Worm (Caenorhabditis elegans) whole organism, L4 larva: ENCODE results near the gene C31E10.5.
A peak's percentile ranks its signal among the peaks of the same experiment; 100 is the strongest.
"Not testable (repeated sequence)": the region's sequence is repeated elsewhere in the genome, so short reads cannot be mapped to it uniquely, and the experiment has no call there.

Experiments used
- F26F4.8 ChIP-seq: fragments of 200-800 bp; sonication (Bioruptor generic); conservative IDR thresholded peaks from 2 replicates; pipeline ENCODE4 v1.3.6; 2022; ENCODE audit warnings: missing genetic modification characterization, missing compliant biosample characterization
- F49E8.2 ChIP-seq: sonication (generic microtip); optimal IDR thresholded peaks from 2 replicates; lab custom pipeline; 2016; ENCODE audit warnings: missing compliant biosample characterization, mild to moderate bottlenecking, missing genetic modification characterization, borderline replicate concordance
- T20F7.1 ChIP-seq: fragments of 200-800 bp; sonication (Bioruptor generic); optimal IDR thresholded peaks from 2 replicates; lab custom pipeline; 2018; ENCODE audit warnings: mild to moderate bottlenecking, missing genetic modification characterization, missing compliant biosample characterization
- T26A8.4 ChIP-seq: fragments of 200-800 bp; sonication (Bioruptor generic); IDR thresholded peaks from 2 replicates; pipeline ENCODE4 v1.3.6; 2022; ENCODE audit warnings: missing genetic modification characterization, missing compliant biosample characterization
- Y105C5A.15 ChIP-seq: fragments of 200-800 bp; sonication (Bioruptor generic); IDR thresholded peaks from 2 replicates; pipeline ENCODE4 v1.3.6; 2022; ENCODE audit warnings: missing genetic modification characterization, missing compliant biosample characterization
- Y48G9A.11 ChIP-seq: fragments of 200-800 bp; sonication (Bioruptor generic); IDR thresholded peaks from 2 replicates; pipeline ENCODE4 v1.3.6; 2022; ENCODE audit warnings: missing genetic modification reagents, missing genetic modification characterization, missing compliant biosample characterization
- Y5F2A.4 ChIP-seq: fragments of 200-800 bp; sonication (Bioruptor generic); optimal IDR thresholded peaks from 2 replicates; lab custom pipeline; 2018; ENCODE audit warnings: mild to moderate bottlenecking, missing genetic modification characterization, missing compliant biosample characterization
- ZK337.2 ChIP-seq: fragments of 200-800 bp; sonication (Bioruptor generic); IDR thresholded peaks from 2 replicates; pipeline ENCODE4 v1.3.6; 2022; ENCODE audit warnings: missing genetic modification reagents, missing genetic modification characterization, missing compliant biosample characterization
- aly-2 ChIP-seq: sonication (generic microtip); optimal IDR thresholded peaks from 2 replicates; lab custom pipeline; 2018; ENCODE audit warnings: missing biosample characterization, missing genetic modification characterization
- ama-1 ChIP-seq: fragments of 150-350 bp; optimal IDR thresholded peaks from 2 replicates; lab custom pipeline; 2014; ENCODE audit warnings: inconsistent platforms, mixed read lengths
- arid-1 ChIP-seq: fragments of 200-800 bp; sonication (Bioruptor generic); conservative IDR thresholded peaks from 2 replicates; pipeline ENCODE4 v1.3.6; 2022; ENCODE audit warnings: missing genetic modification reagents, missing genetic modification characterization, missing compliant biosample characterization
- ceh-20 ChIP-seq: fragments of 200-800 bp; sonication (Bioruptor generic); IDR thresholded peaks from 2 replicates; pipeline ENCODE4 v1.3.6; 2022; ENCODE audit warnings: missing genetic modification reagents, missing genetic modification characterization, missing compliant biosample characterization
- ceh-28 ChIP-seq: fragments of 150-350 bp; optimal IDR thresholded peaks from 2 replicates; lab custom pipeline; 2014; ENCODE audit warnings: missing biosample characterization, missing genetic modification reagents, missing genetic modification characterization
- ceh-62 ChIP-seq: sonication (generic microtip); optimal IDR thresholded peaks from 2 replicates; lab custom pipeline; 2017; ENCODE audit warnings: missing biosample characterization, missing genetic modification characterization
- ces-1 ChIP-seq: fragments of 150-350 bp; sonication (generic microtip); optimal IDR thresholded peaks from 4 replicates; lab custom pipeline; 2014; ENCODE audit warnings: missing biosample characterization, missing genetic modification reagents, missing genetic modification characterization
- ctbp-1 ChIP-seq: fragments of 200-800 bp; sonication (Bioruptor generic); IDR thresholded peaks from 2 replicates; pipeline ENCODE4 v1.3.6; 2022; ENCODE audit warnings: missing genetic modification reagents, missing genetic modification characterization, missing compliant biosample characterization
- daf-12 ChIP-seq: fragments of 150-350 bp; optimal IDR thresholded peaks from 2 replicates; lab custom pipeline; 2014; ENCODE audit warnings: missing biosample characterization, missing genetic modification reagents, missing genetic modification characterization
- dve-1 ChIP-seq: sonication (generic microtip); optimal IDR thresholded peaks from 2 replicates; lab custom pipeline; 2017; ENCODE audit warnings: antibody characterized with exemption, mild to moderate bottlenecking, missing genetic modification characterization, missing compliant biosample characterization; ENCODE audit not compliant: insufficient read depth
- egl-43 ChIP-seq: fragments of 200-800 bp; sonication (Bioruptor generic); IDR thresholded peaks from 2 replicates; pipeline ENCODE4 v1.3.6; 2022; ENCODE audit warnings: missing genetic modification reagents, missing genetic modification characterization, missing compliant biosample characterization
- hlh-30 ChIP-seq: sonication (generic microtip); optimal IDR thresholded peaks from 2 replicates; lab custom pipeline; 2017; ENCODE audit warnings: antibody characterized with exemption, mild to moderate bottlenecking, missing genetic modification characterization, missing compliant biosample characterization; ENCODE audit not compliant: insufficient read depth
- jun-1 ChIP-seq: fragments of 150-350 bp; optimal IDR thresholded peaks from 2 replicates; lab custom pipeline; 2014; ENCODE audit warnings: missing biosample characterization, missing genetic modification reagents, missing genetic modification characterization
- lim-7 ChIP-seq: fragments of 200-800 bp; sonication (Bioruptor generic); IDR thresholded peaks from 2 replicates; pipeline ENCODE4 v1.3.6; 2022; ENCODE audit warnings: missing genetic modification characterization, missing compliant biosample characterization
- lin-1 ChIP-seq: fragments of 200-800 bp; sonication (Bioruptor generic); IDR thresholded peaks from 2 replicates; pipeline ENCODE4 v1.3.6; 2022; ENCODE audit warnings: missing genetic modification reagents, missing genetic modification characterization, missing compliant biosample characterization
- lin-29 ChIP-seq: fragments of 200-800 bp; sonication (Bioruptor generic); IDR thresholded peaks from 2 replicates; pipeline ENCODE4 v1.3.6; 2022; ENCODE audit warnings: missing genetic modification reagents, missing genetic modification characterization, missing compliant biosample characterization
- lin-38 ChIP-seq: fragments of 200-800 bp; sonication (Bioruptor generic); IDR thresholded peaks from 2 replicates; pipeline ENCODE4 v1.3.6; 2022; ENCODE audit warnings: missing genetic modification reagents, missing genetic modification characterization, missing compliant biosample characterization
- lir-3 ChIP-seq: sonication (generic microtip); optimal IDR thresholded peaks from 2 replicates; lab custom pipeline; 2016; ENCODE audit warnings: mild to moderate bottlenecking, missing genetic modification characterization, missing compliant biosample characterization
- madf-5 ChIP-seq, 2 experiments: fragments of 200-800 bp; sonication (Bioruptor generic); IDR thresholded peaks; 2 replicates each; pipeline ENCODE4 v1.3.6; 2022; ENCODE audit warnings: missing compliant biosample characterization in 2 of 2, missing genetic modification characterization in 2 of 2
- mdt-29 ChIP-seq: fragments of 200-800 bp; sonication (Bioruptor generic); IDR thresholded peaks from 2 replicates; pipeline ENCODE4 v1.3.6; 2022; ENCODE audit warnings: missing genetic modification reagents, missing genetic modification characterization, missing compliant biosample characterization
- mes-2 ChIP-seq: sonication (generic microtip); optimal IDR thresholded peaks from 2 replicates; lab custom pipeline; 2016; ENCODE audit warnings: missing genotype, mild to moderate bottlenecking, missing genetic modification characterization, missing compliant biosample characterization; ENCODE audit not compliant: poor library complexity, severe bottlenecking
- mxl-2 ChIP-seq: fragments of 200-800 bp; sonication (Bioruptor generic); conservative IDR thresholded peaks from 2 replicates; pipeline ENCODE4 v1.3.6; 2022; ENCODE audit warnings: missing genetic modification reagents, missing genetic modification characterization, missing compliant biosample characterization
- nhr-10 ChIP-seq: fragments of 150-350 bp; optimal IDR thresholded peaks from 2 replicates; lab custom pipeline; 2014; ENCODE audit warnings: missing biosample characterization, missing genetic modification characterization
- nhr-102 ChIP-seq: sonication (generic microtip); optimal IDR thresholded peaks from 2 replicates; lab custom pipeline; 2016; ENCODE audit warnings: mild to moderate bottlenecking, missing genetic modification characterization, moderate library complexity, missing compliant biosample characterization
- nhr-11 ChIP-seq: fragments of 150-350 bp; optimal IDR thresholded peaks from 2 replicates; lab custom pipeline; 2014; ENCODE audit warnings: missing biosample characterization, missing genetic modification characterization
- nhr-25 ChIP-seq: sonication (generic microtip); optimal IDR thresholded peaks from 2 replicates; lab custom pipeline; 2017; ENCODE audit warnings: missing genetic modification characterization, mild to moderate bottlenecking, missing compliant biosample characterization, antibody characterized with exemption, moderate library complexity, borderline replicate concordance; ENCODE audit not compliant: insufficient read depth
- nhr-28 ChIP-seq: fragments of 150-350 bp; optimal IDR thresholded peaks from 2 replicates; lab custom pipeline; 2014; ENCODE audit warnings: missing biosample characterization, missing genetic modification characterization
- nhr-42 ChIP-seq: fragments of 200-800 bp; sonication (Bioruptor generic); IDR thresholded peaks from 2 replicates; pipeline ENCODE4 v1.3.6; 2022; ENCODE audit warnings: missing genetic modification characterization, missing compliant biosample characterization
- nhr-48 ChIP-seq: sonication (generic microtip); optimal IDR thresholded peaks from 2 replicates; lab custom pipeline; 2016; ENCODE audit warnings: mild to moderate bottlenecking, missing genetic modification characterization, missing compliant biosample characterization
- pha-4 ChIP-seq, 2 experiments: fragments of 150-350 bp in 1 of 2; fragments of 200-800 bp in 1 of 2; sonication (Bioruptor generic) in 1 of 2; IDR thresholded peaks in 1 of 2; optimal IDR thresholded peaks in 1 of 2; 2 replicates each; pipeline versions ENCODE4 v1.3.6 to Lab custom; 2014 to 2022; ENCODE audit warnings: missing genetic modification characterization in 2 of 2, missing genetic modification reagents in 2 of 2, missing biosample characterization in 1 of 2, missing compliant biosample characterization in 1 of 2
- rbr-2 ChIP-seq: sonication (generic microtip); optimal IDR thresholded peaks from 2 replicates; lab custom pipeline; 2016; ENCODE audit warnings: missing genotype, missing genetic modification characterization, missing compliant biosample characterization
- saeg-2 ChIP-seq: fragments of 200-800 bp; sonication (Bioruptor generic); IDR thresholded peaks from 2 replicates; pipeline ENCODE4 v1.3.6; 2022; ENCODE audit warnings: missing genetic modification reagents, missing genetic modification characterization, missing compliant biosample characterization
- snpc-1.2 ChIP-seq: fragments of 200-800 bp; sonication (Bioruptor generic); IDR thresholded peaks from 2 replicates; pipeline ENCODE4 v1.3.6; 2022; ENCODE audit warnings: missing genetic modification reagents, missing genetic modification characterization, missing compliant biosample characterization
- spr-3 ChIP-seq: fragments of 200-800 bp; sonication (Bioruptor generic); optimal IDR thresholded peaks from 2 replicates; lab custom pipeline; 2018; ENCODE audit warnings: mild to moderate bottlenecking, missing genetic modification characterization, missing compliant biosample characterization
- tag-97 ChIP-seq: fragments of 200-800 bp; sonication (Bioruptor generic); IDR thresholded peaks from 2 replicates; pipeline ENCODE4 v1.3.6; 2022; ENCODE audit warnings: missing genetic modification characterization, missing compliant biosample characterization
- tra-1 ChIP-seq: fragments of 200-800 bp; sonication (Bioruptor generic); IDR thresholded peaks from 2 replicates; pipeline ENCODE4 v1.3.6; 2022; ENCODE audit warnings: missing genetic modification reagents, missing genetic modification characterization, missing compliant biosample characterization
- unc-130 ChIP-seq: sonication (generic microtip); optimal IDR thresholded peaks from 2 replicates; lab custom pipeline; 2016; ENCODE audit warnings: missing genetic modification reagents, missing genetic modification characterization, missing compliant biosample characterization
- unc-39 ChIP-seq: sonication (generic microtip); optimal IDR thresholded peaks from 2 replicates; lab custom pipeline; 2017; ENCODE audit warnings: missing biosample characterization, missing genetic modification characterization
- zfp-3 ChIP-seq: fragments of 200-800 bp; sonication (Bioruptor generic); conservative IDR thresholded peaks from 2 replicates; pipeline ENCODE4 v1.3.6; 2022; ENCODE audit warnings: missing genetic modification reagents, missing genetic modification characterization, missing compliant biosample characterization
- zip-11 ChIP-seq: fragments of 200-800 bp; sonication (Bioruptor generic); IDR thresholded peaks from 2 replicates; pipeline ENCODE4 v1.3.6; 2022; ENCODE audit warnings: missing genetic modification characterization, missing compliant biosample characterization
- ztf-11 ChIP-seq: fragments of 150-350 bp; optimal IDR thresholded peaks from 2 replicates; lab custom pipeline; 2014; ENCODE audit warnings: missing biosample characterization, missing genetic modification characterization

The C31E10.5 gene

ce11 chrX:13973769-13974168 lies 21.9 kb downstream of the C31E10.5 start (continued):
- no peak for TF ChIP-seq madf-5 (GFP tag; IDR thresholded peaks at IDR 0.05; lab: Robert Waterston, UW)
- no peak for TF ChIP-seq saeg-2 (GFP tag; lab: Robert Waterston, UW)
- TF ChIP-seq unc-39 (tag; lab: Kevin White, UChicago) = no peak
- TF ChIP-seq ztf-11 (tag; lab: Kevin White, UChicago) = no peak
- TF ChIP-seq mxl-2 = no peak
- peak; percentile 48 for TF ChIP-seq mes-2 (tag; lab: Kevin White, UChicago)
- TF ChIP-seq hlh-30 (tag; lab: Kevin White, UChicago) = peak; percentile 64
- TF ChIP-seq lir-3 (tag; lab: Kevin White, UChicago) = no peak
- TF ChIP-seq T26A8.4 (GFP tag; lab: Robert Waterston, UW) = no peak
- no peak for TF ChIP-seq ces-1
- no peak for TF ChIP-seq spr-3 (GFP tag; lab: Kevin White, UChicago)
- no peak for TF ChIP-seq aly-2 (tag; lab: Kevin White, UChicago)
- TF ChIP-seq nhr-102 (tag; lab: Kevin White, UChicago) = no peak
- no peak for TF ChIP-seq ceh-62 (tag; lab: Kevin White, UChicago)
- TF ChIP-seq F26F4.8 = no peak
- no peak for TF ChIP-seq F49E8.2 (tag; lab: Kevin White, UChicago)
- TF ChIP-seq nhr-48 (tag; lab: Kevin White, UChicago) = no peak
- TF ChIP-seq dve-1 (tag; lab: Kevin White, UChicago) = peak; percentile 2
- TF ChIP-seq Y5F2A.4 (GFP tag; lab: Kevin White, UChicago) = no peak
- no peak for TF ChIP-seq nhr-42 (GFP tag; lab: Robert Waterston, UW)
- TF ChIP-seq nhr-25 (tag; lab: Kevin White, UChicago) = no peak
- TF ChIP-seq zip-11 (GFP tag; lab: Robert Waterston, UW) = no peak
- no peak for TF ChIP-seq ceh-28 (tag; lab: Kevin White, UChicago)
- TF ChIP-seq jun-1 (tag; lab: Kevin White, UChicago) = no peak
- no peak for TF ChIP-seq nhr-10
- TF ChIP-seq lin-29 (GFP tag; lab: Robert Waterston, UW) = no peak
- no peak for TF ChIP-seq T20F7.1
- TF ChIP-seq ama-1 = no peak
- TF ChIP-seq tag-97 (GFP tag; lab: Robert Waterston, UW) = no peak
- TF ChIP-seq nhr-28 (tag; lab: Kevin White, UChicago) = peak; percentile 30
- TF ChIP-seq arid-1 = no peak
- no peak for TF ChIP-seq unc-130 (GFP tag; lab: Kevin White, UChicago)
- no peak for TF ChIP-seq snpc-1.2 (GFP tag; lab: Robert Waterston, UW)
- TF ChIP-seq rbr-2 (tag; lab: Kevin White, UChicago) = peak; percentile 42
- TF ChIP-seq tra-1 = no peak
- TF ChIP-seq daf-12 (tag; lab: Kevin White, UChicago) = no peak
- peak; percentile 28 for TF ChIP-seq nhr-11

- TF ChIP-seq lim-7 (GFP tag; lab: Robert Waterston, UW) (peak; percentile 96), tra-1 (peak; percentile 93), ctbp-1 (GFP tag; lab: Robert Waterston, UW) (peak; percentile 68; the same call in 1 of the 2 replicates), ZK337.2 (GFP tag; lab: Robert Waterston, UW) (peak; percentile 52; the same call in 1 of the 2 replicates), pha-4 (GFP tag; IDR thresholded peaks at IDR 0.05; lab: Robert Waterston, UW) (peak; percentile 93), mxl-2 (0 out of 2 replicates have a peak, but pooled peaks have one; percentile 48), Y105C5A.15 (peak; percentile 62; the same call in 1 of the 2 replicates), T26A8.4 (GFP tag; lab: Robert Waterston, UW) (peak; percentile 81), lin-38 (GFP tag; lab: Robert Waterston, UW) (peak; percentile 74), nhr-42 (GFP tag; lab: Robert Waterston, UW) (peak; percentile 38; the same call in 1 of the 2 replicates), arid-1 (peak; percentile 75), egl-43 (peak; percentile 90), lin-1 (peak; percentile 81), snpc-1.2 (GFP tag; lab: Robert Waterston, UW) (peak; percentile 89), mdt-29 (GFP tag; lab: Robert Waterston, UW) (peak; percentile 62; the same call in 1 of the 2 replicates), lin-29 (GFP tag; lab: Robert Waterston, UW) (peak; percentile 33; the same call in 1 of the 2 replicates), ceh-20 (GFP tag; lab: Robert Waterston, UW) (peak; percentile 48; the same call in 1 of the 2 replicates), zfp-3 (GFP tag; lab: Robert Waterston, UW) (0 out of 2 replicates have a peak, but pooled peaks have one; percentile 54), Y48G9A.11 (GFP tag; lab: Robert Waterston, UW) (peak; percentile 75)
- not testable (repeated sequence) for TF ChIP-seq pha-4 (tag; optimal IDR thresholded peaks at IDR 0.05; lab: Kevin White, UChicago)
These were observed 22.5 kb downstream of the C31E10.5 start for ce11 chrX:13973086-13973485.
